Worm (Caenorhabditis elegans): Measurements from ENCODE around the gene T07D3.2.

The T07D3.2 gene

ce11 chrII:901632-902031 lies at the start of gene T07D3.2:
Gene T07D3.2 (plus strand): TSS chrII:901932.
- no peak for TF ChIP-seq blmp-1 (tag; optimal IDR thresholded peaks at IDR 0.05; ENCODE audit: insufficient read depth)
- TF ChIP-seq nhr-12 (tag; optimal IDR thresholded peaks at IDR 0.05) = no peak
- no peak for TF ChIP-seq skn-1 (tag; optimal IDR thresholded peaks at IDR 0.05)
- TF ChIP-seq ztf-1 (GFP tag; conservative IDR thresholded peaks at IDR 0.05) = no peak
- TF ChIP-seq mdl-1 (tag; optimal IDR thresholded peaks at IDR 0.05) = no peak
- no peak for TF ChIP-seq crh-2 (tag; optimal IDR thresholded peaks at IDR 0.05)
- TF ChIP-seq elt-1 (tag; optimal IDR thresholded peaks at IDR 0.05) = no peak
- no peak for TF ChIP-seq egl-27 (tag; optimal IDR thresholded peaks at IDR 0.05)
- no peak for TF ChIP-seq gmeb-1 (tag; optimal IDR thresholded peaks at IDR 0.05)

DNA sequence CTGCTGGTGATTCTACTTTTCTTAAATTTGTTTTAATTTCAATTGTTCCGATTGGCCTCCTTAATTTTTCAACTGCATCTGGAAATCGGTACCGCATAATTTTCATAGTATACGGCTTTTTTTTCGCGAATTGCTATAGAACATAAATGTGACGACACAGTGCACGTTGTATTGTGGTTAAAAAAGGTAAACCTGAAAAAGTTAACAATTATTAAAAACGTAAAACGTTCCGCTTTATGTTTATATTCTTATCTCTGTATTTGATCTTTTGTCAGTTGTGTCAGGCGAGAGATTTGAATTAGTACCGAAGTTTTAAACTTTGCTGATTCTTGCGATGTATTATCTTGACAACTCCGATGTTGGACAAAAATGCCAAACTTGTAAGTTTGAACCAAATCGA lies 40.2 kb upstream of the T07D3.2 start, which contains the start of gene Y46B2A.4:
TSS of gene Y46B2A.4 (plus strand) at position 301 of the 400 bp plus-strand sequence.
- no peak for TF ChIP-seq unc-55 (GFP tag; optimal IDR thresholded peaks at IDR 0.05)
- no peak for TF ChIP-seq crh-2 (tag; optimal IDR thresholded peaks at IDR 0.05)
- TF ChIP-seq peb-1 (tag; optimal IDR thresholded peaks at IDR 0.05) = no peak
- no peak for TF ChIP-seq unc-62 (GFP tag; optimal IDR thresholded peaks at IDR 0.05)
- no peak for TF ChIP-seq nhr-12 (tag; optimal IDR thresholded peaks at IDR 0.05)
- no peak for TF ChIP-seq nhr-21 (tag; optimal IDR thresholded peaks at IDR 0.05)
- no peak for TF ChIP-seq fos-1 (tag; optimal IDR thresholded peaks at IDR 0.05)
- no peak for TF ChIP-seq sem-4 (tag; optimal IDR thresholded peaks at IDR 0.05)
- no peak for TF ChIP-seq skn-1 (tag; optimal IDR thresholded peaks at IDR 0.05)
- TF ChIP-seq ama-1 (optimal IDR thresholded peaks at IDR 0.05) = no peak
- no peak for TF ChIP-seq ztf-4 (tag; optimal IDR thresholded peaks at IDR 0.05)
- no peak for TF ChIP-seq lin-39 (tag; optimal IDR thresholded peaks at IDR 0.05)
- no peak for TF ChIP-seq nhr-11 (tag; optimal IDR thresholded peaks at IDR 0.05)
- TF ChIP-seq nhr-6 (tag; optimal IDR thresholded peaks at IDR 0.05) = no peak
- no peak for TF ChIP-seq mdl-1 (tag; optimal IDR thresholded peaks at IDR 0.05)

DNA sequence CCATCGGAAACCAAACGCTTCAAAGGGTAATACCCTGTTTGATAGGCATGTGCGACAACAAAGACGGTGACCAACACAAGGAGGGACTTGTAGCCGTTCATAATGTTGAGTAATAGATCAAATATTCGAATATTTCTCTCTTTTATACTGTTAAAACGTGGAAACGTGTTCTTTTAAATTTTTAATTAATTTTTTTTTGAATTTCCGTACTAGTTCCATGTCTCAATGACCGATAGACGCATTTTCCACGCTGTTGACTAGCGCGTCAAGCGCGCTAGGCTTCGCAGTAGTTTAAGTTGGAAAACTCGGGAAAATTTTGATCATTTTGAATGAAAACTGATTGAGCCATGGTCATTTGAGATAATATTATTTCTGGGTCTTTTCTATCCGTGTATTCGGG lies 34.9 kb upstream of the T07D3.2 start, which contains the start of gene Y46B2A.3:
TSS of gene Y46B2A.3 (minus strand) at position 101 of the 400 bp plus-strand sequence.
- no peak for TF ChIP-seq elt-3 (tag; optimal IDR thresholded peaks at IDR 0.05)
- TF ChIP-seq ceh-16 (tag; optimal IDR thresholded peaks at IDR 0.05) = no peak
- no peak for TF ChIP-seq mab-5 (tag; optimal IDR thresholded peaks at IDR 0.05)
- TF ChIP-seq F13H6.1 (tag; optimal IDR thresholded peaks at IDR 0.05) = no peak
- TF ChIP-seq nhr-12 (tag; optimal IDR thresholded peaks at IDR 0.05) = no peak
- no peak for TF ChIP-seq ztf-1 (GFP tag; conservative IDR thresholded peaks at IDR 0.05)
- TF ChIP-seq unc-55 (GFP tag; optimal IDR thresholded peaks at IDR 0.05) = no peak
- no peak for TF ChIP-seq lin-11 (tag; optimal IDR thresholded peaks at IDR 0.05)
- TF ChIP-seq snpc-4 (tag; optimal IDR thresholded peaks at IDR 0.05) = no peak
- TF ChIP-seq aly-2 (tag; optimal IDR thresholded peaks at IDR 0.05) = no peak
- no peak for TF ChIP-seq dmd-4 (tag; optimal IDR thresholded peaks at IDR 0.05)
- TF ChIP-seq nhr-129 (tag; optimal IDR thresholded peaks at IDR 0.05) = no peak
- no peak for TF ChIP-seq Y55F3AM.14 (GFP tag; optimal IDR thresholded peaks at IDR 0.05)
- no peak for TF ChIP-seq mdl-1 (tag; optimal IDR thresholded peaks at IDR 0.05)

ce11 chrII:868240-868864 lies 33.4 kb upstream of the T07D3.2 start, which contains the start of gene fbxc-51:
Gene fbxc-51 (plus strand): TSS chrII:868814.
- TF ChIP-seq ZK546.5 (tag; optimal IDR thresholded peaks at IDR 0.05) (no peak), egl-27 (tag; optimal IDR thresholded peaks at IDR 0.05) (no peak), ztf-11 (tag; optimal IDR thresholded peaks at IDR 0.05) (no peak), lin-13 (GFP tag; optimal IDR thresholded peaks at IDR 0.05) (no peak), dmd-4 (tag; optimal IDR thresholded peaks at IDR 0.05) (no peak), ztf-4 (tag; optimal IDR thresholded peaks at IDR 0.05) (no peak), C34F6.9 (tag; optimal IDR thresholded peaks at IDR 0.05) (no peak), unc-55 (GFP tag; optimal IDR thresholded peaks at IDR 0.05) (no peak), nhr-10 (tag; optimal IDR thresholded peaks at IDR 0.05) (no peak), unc-39 (tag; optimal IDR thresholded peaks at IDR 0.05) (no peak), aly-2 (tag; optimal IDR thresholded peaks at IDR 0.05) (no peak), sma-9 (GFP tag; optimal IDR thresholded peaks at IDR 0.05) (no peak), sma-9 (tag; optimal IDR thresholded peaks at IDR 0.05) (no peak)

Data from whole organism, L2 larva.